Worm (Caenorhabditis elegans): ENCODE data around the gene Y110A2AL.7.

DNA sequence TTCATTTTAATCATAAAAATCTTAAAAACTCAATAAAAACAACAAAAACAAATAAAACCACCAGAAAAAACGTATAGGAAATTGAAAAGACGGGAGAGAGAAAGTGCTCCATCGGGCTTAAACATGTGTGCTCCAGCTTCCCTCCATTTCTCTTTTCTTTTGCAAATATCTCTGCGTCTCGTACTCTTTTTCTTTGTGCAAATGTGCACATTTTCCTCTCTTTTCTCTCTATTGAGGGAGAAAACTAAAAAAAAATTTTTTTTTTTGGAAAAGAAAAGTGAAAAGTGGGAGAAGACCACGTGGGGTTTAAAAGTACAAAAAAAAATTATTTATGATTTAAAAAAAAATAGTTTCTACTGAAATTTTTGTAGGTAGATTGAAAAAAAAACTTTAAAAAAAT, 38.7 kb downstream of the Y110A2AL.7 start:
- TF ChIP-seq nhr-11 (tag; optimal IDR thresholded peaks at IDR 0.05) (no peak), egl-5 (tag; optimal IDR thresholded peaks at IDR 0.05) (no peak), ztf-11 (tag; optimal IDR thresholded peaks at IDR 0.05) (no peak), elt-3 (tag; optimal IDR thresholded peaks at IDR 0.05) (no peak), elt-1 (tag; optimal IDR thresholded peaks at IDR 0.05) (no peak)

Measured in whole organism, L3 larva.